Fruit fly (Drosophila melanogaster): ENCODE measurements around the gene CG4982.

The CG4982 gene

DNA sequence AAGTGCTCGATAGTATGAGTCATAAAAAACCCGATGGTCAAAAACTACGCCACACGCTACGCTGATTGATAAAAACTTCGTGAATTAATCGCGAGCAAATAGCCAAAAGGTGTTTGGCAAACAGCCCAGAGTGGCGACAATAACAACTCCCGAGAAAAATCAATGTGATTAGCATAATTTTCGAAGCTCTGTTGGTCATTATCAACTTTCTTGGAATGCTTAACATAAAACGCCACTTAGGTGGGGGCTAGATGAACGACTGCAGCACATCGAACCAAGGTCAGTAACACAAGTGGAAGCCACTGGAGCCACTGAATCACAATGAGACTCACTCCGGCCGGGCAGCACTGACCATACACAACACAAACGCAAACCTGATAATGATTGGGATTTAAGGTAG lies 36.5 kb downstream of the CG4982 start:
- no peak for TF ChIP-seq woc (GFP tag; optimal IDR thresholded peaks at IDR 0.05)
- TF ChIP-seq Dfd (GFP tag; optimal IDR thresholded peaks at IDR 0.05): no peak
- TF ChIP-seq brk (GFP tag; optimal IDR thresholded peaks at IDR 0.05): no peak
- no peak for TF ChIP-seq Sp1 (GFP tag; optimal IDR thresholded peaks at IDR 0.05)
- no peak for TF ChIP-seq jim (GFP tag; optimal IDR thresholded peaks at IDR 0.05)
- TF ChIP-seq pan (optimal IDR thresholded peaks at IDR 0.05): no peak
- no peak for TF ChIP-seq psq (GFP tag; optimal IDR thresholded peaks at IDR 0.05)
- TF ChIP-seq Hr78 (GFP tag; optimal IDR thresholded peaks at IDR 0.05): no peak
- no peak for TF ChIP-seq fru (GFP tag; optimal IDR thresholded peaks at IDR 0.05)
- no peak for TF ChIP-seq CG9705 (GFP tag; optimal IDR thresholded peaks at IDR 0.05)
- TF ChIP-seq Mio (GFP tag; optimal IDR thresholded peaks at IDR 0.05): no peak

DNA sequence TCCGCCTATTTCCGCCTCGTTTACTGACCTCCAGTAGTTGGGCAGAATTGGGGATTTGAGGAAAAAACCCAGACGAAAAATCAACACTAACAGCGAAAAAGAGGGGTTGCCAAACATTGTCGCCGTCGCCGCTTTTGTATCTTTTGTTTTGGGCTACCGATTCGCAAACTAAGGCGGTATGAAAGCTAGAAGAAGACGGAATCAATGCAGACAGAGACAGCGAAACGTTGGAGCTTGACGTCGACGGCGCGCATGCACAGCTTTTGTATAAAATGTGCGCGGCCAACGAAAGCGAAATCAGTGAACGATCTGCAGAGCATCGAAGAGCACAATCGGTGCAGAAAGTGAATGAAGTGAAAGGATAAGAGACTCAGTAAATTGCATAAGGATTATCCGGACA lies 37.5 kb downstream of the CG4982 start, which contains the start of gene CG4998:
CG4998 (plus strand) TSS at position 301 of the 400 bp plus-strand sequence.
- TF ChIP-seq Sp1 (GFP tag; optimal IDR thresholded peaks at IDR 0.05) (no peak), OdsH (GFP tag; optimal IDR thresholded peaks at IDR 0.05) (no peak), jim (GFP tag; optimal IDR thresholded peaks at IDR 0.05) (no peak), brk (GFP tag; optimal IDR thresholded peaks at IDR 0.05) (no peak), CG9705 (GFP tag; optimal IDR thresholded peaks at IDR 0.05) (no peak), CrebA (GFP tag; optimal IDR thresholded peaks at IDR 0.05; ENCODE audit: borderline replicate concordance) (no peak)

DNA sequence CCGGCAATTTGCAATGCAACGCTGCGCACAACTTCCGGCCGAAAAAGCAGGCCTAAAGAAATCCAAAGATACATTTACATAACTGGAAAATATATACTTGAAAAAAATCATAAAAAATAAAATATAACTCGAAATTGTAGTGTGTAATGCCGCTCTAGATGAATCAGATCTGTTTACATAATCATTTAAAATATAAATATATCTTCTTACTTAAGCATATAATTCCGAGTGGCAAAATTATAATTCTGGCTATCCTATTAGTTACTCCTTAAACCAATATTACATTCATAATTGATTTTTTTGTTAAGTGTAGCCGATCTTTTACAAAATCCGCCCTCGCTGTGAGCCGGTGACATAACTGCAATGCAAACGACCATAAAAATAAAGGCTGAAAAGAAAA lies 38.2 kb downstream of the CG4982 start:
- no peak for TF ChIP-seq jim (GFP tag; optimal IDR thresholded peaks at IDR 0.05)
- no peak for TF ChIP-seq GATAd (GFP tag; optimal IDR thresholded peaks at IDR 0.05)

DNA sequence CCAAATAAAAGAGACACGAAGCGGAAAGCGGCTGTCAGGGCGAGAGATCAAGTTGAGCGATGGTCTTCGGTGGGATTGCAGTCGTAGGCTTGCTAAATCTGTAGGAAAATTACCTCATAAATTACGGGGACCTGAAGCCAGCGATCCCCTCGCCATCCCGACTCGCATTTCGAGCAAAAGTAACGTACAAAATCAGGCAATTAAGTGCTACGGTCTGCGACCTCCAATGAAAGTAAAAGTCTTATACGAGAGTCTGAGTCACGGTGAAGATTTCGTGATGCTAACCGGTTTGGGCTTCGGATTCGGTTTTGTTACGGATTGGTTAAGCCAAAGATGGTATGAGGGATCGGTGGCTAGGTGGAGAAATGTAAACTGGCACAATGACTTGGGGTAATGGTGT lies 38.6 kb downstream of the CG4982 start:
- TF ChIP-seq sv (GFP tag; optimal IDR thresholded peaks at IDR 0.05) (no peak), CrebA (GFP tag; optimal IDR thresholded peaks at IDR 0.05; ENCODE audit: borderline replicate concordance) (no peak), Myc (optimal IDR thresholded peaks at IDR 0.05) (no peak), lola (GFP tag; optimal IDR thresholded peaks at IDR 0.05) (no peak), CG9705 (GFP tag; optimal IDR thresholded peaks at IDR 0.05) (no peak), Dfd (GFP tag; optimal IDR thresholded peaks at IDR 0.05) (no peak), jim (GFP tag; optimal IDR thresholded peaks at IDR 0.05) (no peak), dmrt93B (GFP tag; optimal IDR thresholded peaks at IDR 0.05) (no peak), psq (GFP tag; optimal IDR thresholded peaks at IDR 0.05) (no peak), Mio (GFP tag; optimal IDR thresholded peaks at IDR 0.05) (no peak), Abd-B (GFP tag; optimal IDR thresholded peaks at IDR 0.05) (no peak), Vsx2 (GFP tag; optimal IDR thresholded peaks at IDR 0.05; ENCODE audit: partially characterized antibody) (no peak), usp (GFP tag; optimal IDR thresholded peaks at IDR 0.05) (no peak), dl (GFP tag; optimal IDR thresholded peaks at IDR 0.05; ENCODE audit: insufficient read depth in 1 of 2, partially characterized antibody in 2 of 2) (no peak), brk (GFP tag; optimal IDR thresholded peaks at IDR 0.05) (no peak), woc (GFP tag; optimal IDR thresholded peaks at IDR 0.05) (no peak), Hnf4 (GFP tag; optimal IDR thresholded peaks at IDR 0.05) (no peak), fru (GFP tag; optimal IDR thresholded peaks at IDR 0.05) (no peak), Jra (GFP tag; optimal IDR thresholded peaks at IDR 0.05) (no peak)

DNA sequence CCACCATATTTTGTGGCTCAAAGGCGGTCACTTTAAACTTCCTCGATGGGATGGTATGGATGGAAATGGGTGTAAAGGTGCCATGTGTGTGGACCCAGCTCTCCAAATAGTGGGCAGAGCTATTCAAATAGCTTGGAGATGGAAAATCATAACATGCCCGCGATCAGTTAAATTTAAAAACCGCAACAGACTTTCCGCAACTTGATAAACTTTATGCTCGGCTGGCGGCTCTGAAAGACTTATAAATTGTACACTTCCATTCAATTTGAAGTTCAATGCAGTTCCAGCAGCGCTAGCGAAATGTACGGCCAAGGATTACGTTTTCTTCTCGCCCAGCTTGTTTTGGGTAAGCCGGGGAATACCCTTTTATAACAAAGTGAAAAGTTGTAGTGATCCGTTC lies 44.8 kb downstream of the CG4982 start, which contains the start of gene CG33257:
CG33257 (plus strand) TSS at position 301 of the 400 bp plus-strand sequence.
- TF ChIP-seq Dfd (GFP tag; optimal IDR thresholded peaks at IDR 0.05) (no peak), Myc (optimal IDR thresholded peaks at IDR 0.05) (no peak), sv (GFP tag; optimal IDR thresholded peaks at IDR 0.05) (no peak), fru (GFP tag; optimal IDR thresholded peaks at IDR 0.05) (no peak), Hr78 (GFP tag; optimal IDR thresholded peaks at IDR 0.05) (no peak), brk (GFP tag; optimal IDR thresholded peaks at IDR 0.05) (no peak), lola (GFP tag; optimal IDR thresholded peaks at IDR 0.05) (no peak), OdsH (GFP tag; optimal IDR thresholded peaks at IDR 0.05) (no peak), Abd-B (GFP tag; optimal IDR thresholded peaks at IDR 0.05) (no peak), foxo (GFP tag; optimal IDR thresholded peaks at IDR 0.05) (no peak), sage (GFP tag; optimal IDR thresholded peaks at IDR 0.05) (no peak), ey (GFP tag; optimal IDR thresholded peaks at IDR 0.05) (no peak)

DNA sequence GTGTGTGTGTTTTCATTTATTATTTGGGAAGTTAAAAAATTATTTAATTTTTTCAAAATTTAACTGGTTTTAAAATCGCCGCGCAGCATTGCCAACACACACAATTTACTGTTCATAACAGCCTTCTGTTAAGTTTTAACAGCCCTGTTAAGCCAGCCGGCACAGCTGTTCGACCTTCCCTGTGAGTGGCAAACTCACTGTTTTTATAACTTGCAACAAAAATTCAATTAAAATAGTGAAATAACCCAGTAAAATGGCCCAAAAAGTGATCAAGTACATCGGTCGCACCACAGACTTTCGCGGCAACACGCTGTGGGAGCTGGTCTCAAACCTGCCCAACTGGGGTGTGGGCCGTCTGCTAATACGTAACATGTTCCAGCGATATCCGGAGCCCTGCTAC lies 46.7 kb downstream of the CG4982 start, which contains the start of gene mRpS34:
mRpS34 (plus strand) TSS at position 161 of the 400 bp plus-strand sequence.
- TF ChIP-seq CG32264 (GFP tag; optimal IDR thresholded peaks at IDR 0.05) (no peak), Hr78 (GFP tag; optimal IDR thresholded peaks at IDR 0.05) (no peak), foxo (GFP tag; optimal IDR thresholded peaks at IDR 0.05) (no peak), pan (optimal IDR thresholded peaks at IDR 0.05) (no peak), Sp1 (GFP tag; optimal IDR thresholded peaks at IDR 0.05) (no peak), dmrt93B (GFP tag; optimal IDR thresholded peaks at IDR 0.05) (no peak), fru (GFP tag; optimal IDR thresholded peaks at IDR 0.05) (no peak)

All from whole organism, wandering third instar larva.